Fruit fly (Drosophila melanogaster): Measurements from ENCODE around the gene Dph4.
A peak's percentile ranks its signal among the peaks of the same experiment; 100 is the strongest.

Gene Dph4

DNA sequence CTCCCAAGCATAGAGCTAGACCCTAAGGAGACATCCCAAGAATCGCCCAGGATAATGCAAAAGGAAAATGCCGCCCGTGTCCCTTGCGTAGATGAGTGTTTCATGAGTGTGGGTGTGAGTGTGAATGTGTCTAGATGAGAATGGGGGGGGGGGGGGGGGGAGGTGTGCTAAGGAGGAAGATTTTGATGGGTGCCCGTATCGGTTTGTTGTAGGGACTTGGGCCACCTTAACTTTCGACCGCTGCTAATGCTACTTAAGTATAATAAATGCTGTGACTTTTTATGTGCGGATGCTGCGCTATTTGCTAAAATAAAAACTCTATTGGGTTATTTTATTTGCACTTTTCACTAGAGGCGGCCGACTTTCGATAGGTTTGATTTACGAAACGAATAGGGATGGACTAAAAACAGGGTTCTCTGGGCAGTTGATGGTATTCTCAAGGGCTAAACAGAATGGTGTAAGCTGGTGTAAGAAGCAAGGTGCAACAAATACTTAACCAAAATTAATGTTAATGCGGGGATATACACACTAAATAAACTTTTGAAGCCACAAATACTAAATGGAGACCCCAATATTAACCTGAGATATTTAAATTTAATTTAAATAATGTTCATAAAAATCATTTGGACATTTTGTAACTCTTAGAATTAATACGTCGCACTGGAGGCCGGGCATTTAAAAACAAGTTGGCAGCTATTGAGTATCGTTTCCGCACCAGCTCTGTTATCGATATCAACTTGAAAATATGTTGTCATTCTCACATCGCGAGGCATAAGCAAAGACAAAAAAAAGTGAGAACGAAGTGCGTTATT is 45.2 kb upstream of the Dph4 start, which contains the start of the genes Xe7 and Atg17 (continued):
- TF ChIP-seq p53 (GFP tag; optimal IDR thresholded peaks at IDR 0.05): peak; percentile 11
- no peak for TF ChIP-seq yki (optimal IDR thresholded peaks at IDR 0.05)
- TF ChIP-seq Opbp (GFP tag; IDR thresholded peaks at IDR 0.05; ENCODE audit: partially characterized antibody): peak; percentile 65; the same call in 2 of the 3 replicates
- peak; percentile 94 for TF ChIP-seq CG12659 (GFP tag; optimal IDR thresholded peaks at IDR 0.05)
- peak; percentile 82 for TF ChIP-seq shn (GFP tag; optimal IDR thresholded peaks at IDR 0.05)
- TF ChIP-seq Lim3 (GFP tag; IDR thresholded peaks at IDR 0.05): peak; percentile 50; the same call in 1 of the 2 replicates
- TF ChIP-seq CG2889 (GFP tag; IDR thresholded peaks at IDR 0.05): peak; percentile 91
- peak; percentile 90 for TF ChIP-seq Aef1 (GFP tag; IDR thresholded peaks at IDR 0.05)
- TF ChIP-seq hbn (GFP tag; IDR thresholded peaks at IDR 0.05; ENCODE audit: partially characterized antibody): no peak
- no peak for TF ChIP-seq bowl (GFP tag; IDR thresholded peaks at IDR 0.05)
- peak; percentile 91 for TF ChIP-seq az2 (GFP tag; optimal IDR thresholded peaks at IDR 0.05)
- peak; percentile 90 for TF ChIP-seq CG11504 (tag; optimal IDR thresholded peaks at IDR 0.05)
- peak; percentile 59 for TF ChIP-seq amos (GFP tag; IDR thresholded peaks at IDR 0.05; ENCODE audit: partially characterized antibody)
- peak; percentile 93 for TF ChIP-seq Sry-δ (GFP tag; optimal IDR thresholded peaks at IDR 0.05)
- TF ChIP-seq CG14965 (GFP tag; optimal IDR thresholded peaks at IDR 0.05; ENCODE audit: borderline replicate concordance): no peak
- peak; percentile 86 for TF ChIP-seq CG31388 (GFP tag; optimal IDR thresholded peaks at IDR 0.05)
- TF ChIP-seq Oli (tag; optimal IDR thresholded peaks at IDR 0.05): peak; percentile 90
- peak; percentile 47 for TF ChIP-seq ash1 (GFP tag; optimal IDR thresholded peaks at IDR 0.05)
- TF ChIP-seq BEAF-32 (GFP tag; optimal IDR thresholded peaks at IDR 0.05): peak; percentile 92
- TF ChIP-seq mld (GFP tag; IDR thresholded peaks at IDR 0.05; ENCODE audit: partially characterized antibody): no peak
- peak; percentile 97 for TF ChIP-seq CG9932 (GFP tag; IDR thresholded peaks at IDR 0.05)
- TF ChIP-seq da (GFP tag; optimal IDR thresholded peaks at IDR 0.05): peak; percentile 72
- peak; percentile 97 for TF ChIP-seq Gug (GFP tag; IDR thresholded peaks at IDR 0.05)
- peak; percentile 72 for TF ChIP-seq lbe (GFP tag; optimal IDR thresholded peaks at IDR 0.05)
- peak; percentile 89 for TF ChIP-seq Meics (GFP tag; optimal IDR thresholded peaks at IDR 0.05)
- TF ChIP-seq H2.0 (GFP tag; IDR thresholded peaks at IDR 0.05): peak; percentile 88
- TF ChIP-seq ftz-f1 (GFP tag; optimal IDR thresholded peaks at IDR 0.05): peak; percentile 68
- peak; percentile 95 for TF ChIP-seq sisA (GFP tag; IDR thresholded peaks at IDR 0.05)
- peak; percentile 32 for TF ChIP-seq CG31365 (tag; optimal IDR thresholded peaks at IDR 0.05)
- TF ChIP-seq Vsx1 (GFP tag; optimal IDR thresholded peaks at IDR 0.05): no peak
- TF ChIP-seq pita (GFP tag; optimal IDR thresholded peaks at IDR 0.05): no peak
- TF ChIP-seq CG34422 (GFP tag; IDR thresholded peaks at IDR 0.05): peak; percentile 91
- TF ChIP-seq pum (GFP tag; optimal IDR thresholded peaks at IDR 0.05): peak; percentile 90
- peak; percentile 96 for TF ChIP-seq CG9215 (GFP tag; IDR thresholded peaks at IDR 0.05)
- peak; percentile 88 to 96 for TF ChIP-seq Pdp1 (GFP tag; optimal IDR thresholded peaks at IDR 0.05)
- no peak for TF ChIP-seq Kr (GFP tag; optimal IDR thresholded peaks at IDR 0.05)
- no peak for TF ChIP-seq Lpt (GFP tag; optimal IDR thresholded peaks at IDR 0.05)
- peak; percentile 93 for TF ChIP-seq Hmr (GFP tag; optimal IDR thresholded peaks at IDR 0.05)
- peak; percentile 88 for TF ChIP-seq CG7357 (GFP tag; IDR thresholded peaks at IDR 0.05)
- TF ChIP-seq schlank (tag; optimal IDR thresholded peaks at IDR 0.05): peak; percentile 81
- peak; percentile 90; the same call in 1 of the 2 replicates for TF ChIP-seq ranshi (GFP tag; IDR thresholded peaks at IDR 0.05)
- peak; percentile 74 for TF ChIP-seq Dll (GFP tag; IDR thresholded peaks at IDR 0.05; ENCODE audit: partially characterized antibody)
- peak; percentile 67 for TF ChIP-seq CG17802 (tag; optimal IDR thresholded peaks at IDR 0.05)
- peak; percentile 98 for TF ChIP-seq CG6689 (GFP tag; IDR thresholded peaks at IDR 0.05)
- TF ChIP-seq toy (GFP tag; IDR thresholded peaks at IDR 0.05): peak; percentile 80
- peak; percentile 95 for TF ChIP-seq nmo (GFP tag; optimal IDR thresholded peaks at IDR 0.05)
- peak; percentile 87 for TF ChIP-seq H15 (GFP tag; IDR thresholded peaks at IDR 0.05)
- peak; percentile 90 for TF ChIP-seq twi (tag; optimal IDR thresholded peaks at IDR 0.05)
- peak; percentile 58 for TF ChIP-seq Deaf1 (tag; optimal IDR thresholded peaks at IDR 0.05)
